Fruit fly (Drosophila melanogaster) whole organism, embryonic: Measurements from ENCODE around the gene CG32163.

ENCODE experiments used
- Bteb2 ChIP-seq: fragments of 200-800 bp; sonication (Bioruptor generic); optimal IDR thresholded peaks from 2 replicates; lab custom pipeline; 2016; ENCODE audit warnings: missing biosample characterization, missing genetic modification characterization
- CG1024 ChIP-seq: fragments of 200-800 bp; sonication (Bioruptor generic); IDR thresholded peaks from 2 replicates; pipeline ENCODE4 v1.3.6; 2022; ENCODE audit warnings: missing biosample characterization, missing genetic modification characterization
- CG10267 ChIP-seq: fragments of 200-800 bp; sonication (Bioruptor generic); optimal IDR thresholded peaks from 2 replicates; lab custom pipeline; 2018; ENCODE audit warnings: missing biosample characterization, mild to moderate bottlenecking, missing genetic modification characterization, moderate library complexity
- CG11504 ChIP-seq: fragments of 200-800 bp; sonication (Bioruptor generic); optimal IDR thresholded peaks from 3 replicates; lab custom pipeline; 2019; ENCODE audit warnings: missing biosample characterization, mild to moderate bottlenecking, missing genetic modification characterization, moderate library complexity
- CG14710 ChIP-seq: fragments of 200-800 bp; sonication (Bioruptor generic); optimal IDR thresholded peaks from 3 replicates; lab custom pipeline; 2019; ENCODE audit warnings: missing biosample characterization, mild to moderate bottlenecking, missing genetic modification characterization, moderate library complexity
- CG15073 ChIP-seq: fragments of 200-800 bp; sonication (Bioruptor generic); optimal IDR thresholded peaks from 2 replicates; lab custom pipeline; 2016; ENCODE audit warnings: missing biosample characterization, missing genetic modification characterization
- CG16813 ChIP-seq: fragments of 200-800 bp; sonication (Bioruptor generic); IDR thresholded peaks from 3 replicates; pipeline ENCODE4 v1.3.6; 2022; ENCODE audit warnings: missing biosample characterization, missing genetic modification characterization; ENCODE audit not compliant: partially characterized antibody
- CG17186 ChIP-seq: fragments of 200-800 bp; sonication (Bioruptor generic); optimal IDR thresholded peaks from 3 replicates; lab custom pipeline; 2017; ENCODE audit warnings: missing biosample characterization, missing genetic modification reagents, missing genetic modification characterization
- CG17612 ChIP-seq: fragments of 200-800 bp; sonication (Bioruptor generic); IDR thresholded peaks from 2 replicates; pipeline ENCODE4 v1.3.6; 2022; ENCODE audit warnings: missing biosample characterization, missing genetic modification characterization
- CG18011 ChIP-seq: fragments of 200-800 bp; sonication (Bioruptor generic); optimal IDR thresholded peaks from 2 replicates; lab custom pipeline; 2017; ENCODE audit warnings: missing biosample characterization, missing genetic modification characterization, mild to moderate bottlenecking, moderate library complexity, missing genotype
- CG18476 ChIP-seq: fragments of 200-800 bp; sonication (Bioruptor generic); optimal IDR thresholded peaks from 2 replicates; lab custom pipeline; 2016; ENCODE audit warnings: missing biosample characterization, mild to moderate bottlenecking, missing genetic modification characterization
- CG2116 ChIP-seq: fragments of 200-800 bp; sonication (Bioruptor generic); optimal IDR thresholded peaks from 3 replicates; lab custom pipeline; 2018; ENCODE audit warnings: missing biosample characterization, mild to moderate bottlenecking, missing genetic modification characterization
- CG2199 ChIP-seq: fragments of 200-800 bp; sonication (Bioruptor generic); IDR thresholded peaks from 3 replicates; pipeline ENCODE4 v1.3.6; 2022; ENCODE audit warnings: missing biosample characterization, missing genetic modification characterization
- CG30403 ChIP-seq: fragments of 200-800 bp; sonication (Bioruptor generic); optimal IDR thresholded peaks from 3 replicates; lab custom pipeline; 2016; ENCODE audit warnings: missing biosample characterization, missing genetic modification characterization
- CG3847 ChIP-seq: fragments of 200-800 bp; sonication (Bioruptor generic); IDR thresholded peaks from 2 replicates; pipeline ENCODE4 v1.3.6; 2022; ENCODE audit warnings: missing biosample characterization, missing genetic modification characterization
- CG6791 ChIP-seq: fragments of 200-800 bp; sonication (Bioruptor generic); IDR thresholded peaks from 3 replicates; pipeline ENCODE4 v1.3.6; 2022; ENCODE audit warnings: missing biosample characterization, missing genetic modification characterization; ENCODE audit not compliant: partially characterized antibody
- CG6854 ChIP-seq: fragments of 200-800 bp; sonication (Bioruptor generic); optimal IDR thresholded peaks from 3 replicates; lab custom pipeline; 2017; ENCODE audit warnings: missing biosample characterization, mild to moderate bottlenecking, missing genetic modification characterization
- CG8924 ChIP-seq: fragments of 200-800 bp; optimal IDR thresholded peaks from 3 replicates; lab custom pipeline; 2019; ENCODE audit warnings: missing biosample characterization, mild to moderate bottlenecking, missing genetic modification characterization, moderate library complexity
- CG9727 ChIP-seq: fragments of 200-800 bp; sonication (Bioruptor generic); optimal IDR thresholded peaks from 3 replicates; lab custom pipeline; 2017; ENCODE audit warnings: missing biosample characterization, mild to moderate bottlenecking, missing genetic modification characterization
- CHES-1-like ChIP-seq: fragments of 200-800 bp; sonication (Bioruptor generic); optimal IDR thresholded peaks from 2 replicates; lab custom pipeline; 2016; ENCODE audit warnings: missing biosample characterization, missing genetic modification characterization
- CrebB ChIP-seq: fragments of 200-800 bp; sonication (Bioruptor generic); optimal IDR thresholded peaks from 3 replicates; lab custom pipeline; 2018; ENCODE audit warnings: missing biosample characterization, mild to moderate bottlenecking, missing genetic modification characterization
- D ChIP-seq, 2 experiments: fragments of 200-800 bp in 1 of 2; fragments of >200 bp in 1 of 2; sonication (Bioruptor generic) in 1 of 2; optimal IDR thresholded peaks; 2 replicates in 1 of 2; 3 replicates in 1 of 2; lab custom pipeline; 2017; ENCODE audit warnings: mild to moderate bottlenecking in 1 of 2, missing biosample characterization in 1 of 2, missing genetic modification characterization in 1 of 2, missing genetic modification reagents in 1 of 2
- HLH4C ChIP-seq: fragments of 200-800 bp; sonication (Bioruptor generic); IDR thresholded peaks from 3 replicates; pipeline ENCODE4 v1.3.6; 2022; ENCODE audit warnings: missing biosample characterization, missing genetic modification characterization; ENCODE audit not compliant: partially characterized antibody
- Hsf ChIP-seq: fragments of 200-800 bp; sonication (Bioruptor generic); optimal IDR thresholded peaks from 3 replicates; lab custom pipeline; 2016; ENCODE audit warnings: missing biosample characterization, missing genetic modification characterization
- Lim3 ChIP-seq: fragments of 200-800 bp; sonication (Bioruptor generic); IDR thresholded peaks from 2 replicates; pipeline ENCODE4 v1.3.6; 2022; ENCODE audit warnings: missing biosample characterization, missing genetic modification characterization
- MESR4 ChIP-seq: fragments of 200-800 bp; sonication (Bioruptor generic); optimal IDR thresholded peaks from 2 replicates; lab custom pipeline; 2018; ENCODE audit warnings: missing biosample characterization, mild to moderate bottlenecking, missing genetic modification characterization, moderate library complexity
- Scr ChIP-seq: fragments of 200-800 bp; sonication (Bioruptor generic); IDR thresholded peaks from 2 replicates; pipeline ENCODE4 v1.3.6; 2022; ENCODE audit warnings: missing biosample characterization, missing genetic modification characterization; ENCODE audit not compliant: partially characterized antibody
- Sry-δ ChIP-seq: fragments of 200-800 bp; sonication (Bioruptor generic); optimal IDR thresholded peaks from 2 replicates; lab custom pipeline; 2016; ENCODE audit warnings: missing biosample characterization, missing genetic modification characterization
- Trl ChIP-seq, 3 experiments: fragments of >200 bp in 2 of 3; fragments of 200-800 bp in 1 of 3; sonication (Bioruptor generic) in 1 of 3; optimal IDR thresholded peaks; 2 replicates in 1 of 3; 3 replicates in 2 of 3; lab custom pipeline; 2016 to 2017; ENCODE audit warnings: missing biosample characterization in 1 of 3, missing genetic modification characterization in 1 of 3
- ab ChIP-seq: fragments of 200-800 bp; sonication (Bioruptor generic); optimal IDR thresholded peaks from 2 replicates; lab custom pipeline; 2016; ENCODE audit warnings: missing biosample characterization, missing genetic modification characterization
- amos ChIP-seq: fragments of 200-800 bp; sonication (Bioruptor generic); IDR thresholded peaks from 2 replicates; pipeline ENCODE4 v1.3.6; 2022; ENCODE audit warnings: missing biosample characterization, missing genetic modification characterization; ENCODE audit not compliant: partially characterized antibody
- bsh ChIP-seq, 2 experiments: fragments of 200-800 bp; sonication (Bioruptor generic); optimal IDR thresholded peaks; 2 replicates each; lab custom pipeline; 2017 to 2018; ENCODE audit warnings: mild to moderate bottlenecking in 2 of 2, missing biosample characterization in 2 of 2, missing genetic modification characterization in 2 of 2, moderate library complexity in 1 of 2
- cad ChIP-seq: fragments of >200 bp; optimal IDR thresholded peaks from 2 replicates; lab custom pipeline; 2017; ENCODE audit warnings: missing biosample characterization, missing genetic modification characterization
- chinmo ChIP-seq: fragments of 200-800 bp; sonication (Bioruptor generic); IDR thresholded peaks from 4 replicates; pipeline ENCODE4 v1.3.6; 2022; ENCODE audit warnings: missing biosample characterization, missing genetic modification characterization; ENCODE audit not compliant: partially characterized antibody
- dm ChIP-seq: fragments of 200-800 bp; sonication (Bioruptor generic); optimal IDR thresholded peaks from 3 replicates; lab custom pipeline; 2016; ENCODE audit warnings: missing biosample characterization, missing genetic modification characterization
- dpn ChIP-seq, 2 experiments: fragments of 200-800 bp; sonication (Bioruptor generic); optimal IDR thresholded peaks; 3 replicates each; lab custom pipeline; 2016; ENCODE audit warnings: missing biosample characterization in 2 of 2, missing genetic modification characterization in 2 of 2
- ftz-f1 ChIP-seq: fragments of 200-800 bp; sonication (Bioruptor generic); optimal IDR thresholded peaks from 2 replicates; lab custom pipeline; 2016; ENCODE audit warnings: missing biosample characterization, missing genetic modification characterization
- gro ChIP-seq: fragments of 200-800 bp; sonication (Bioruptor generic); optimal IDR thresholded peaks from 2 replicates; lab custom pipeline; 2016; ENCODE audit warnings: missing biosample characterization, missing genetic modification characterization
- lbe ChIP-seq: fragments of 200-800 bp; sonication (Bioruptor generic); optimal IDR thresholded peaks from 2 replicates; lab custom pipeline; 2016; ENCODE audit warnings: missing biosample characterization, mild to moderate bottlenecking, missing genetic modification characterization
- mld ChIP-seq: fragments of 200-800 bp; sonication (Bioruptor generic); IDR thresholded peaks from 3 replicates; pipeline ENCODE4 v1.3.6; 2022; ENCODE audit warnings: missing biosample characterization, missing genetic modification characterization; ENCODE audit not compliant: partially characterized antibody
- pho ChIP-seq: fragments of 200-800 bp; sonication (Bioruptor generic); optimal IDR thresholded peaks from 2 replicates; lab custom pipeline; 2016; ENCODE audit warnings: missing biosample characterization, missing genetic modification characterization
- phol ChIP-seq: fragments of 200-800 bp; sonication (Bioruptor generic); optimal IDR thresholded peaks from 3 replicates; lab custom pipeline; 2018; ENCODE audit warnings: missing biosample characterization, mild to moderate bottlenecking, missing genetic modification characterization, moderate library complexity
- sr ChIP-seq: fragments of 200-800 bp; sonication (Bioruptor generic); IDR thresholded peaks from 3 replicates; pipeline ENCODE4 v1.3.6; 2022; ENCODE audit warnings: missing biosample characterization, missing genetic modification characterization
- toy ChIP-seq: fragments of 200-800 bp; sonication (Bioruptor generic); IDR thresholded peaks from 2 replicates; pipeline ENCODE4 v1.3.6; 2022; ENCODE audit warnings: missing biosample characterization, missing genetic modification characterization
- trem ChIP-seq: fragments of 200-800 bp; optimal IDR thresholded peaks from 3 replicates; lab custom pipeline; 2019; ENCODE audit warnings: missing biosample characterization, mild to moderate bottlenecking, missing genetic modification characterization, moderate library complexity
- tup ChIP-seq: fragments of 200-800 bp; sonication (Bioruptor generic); optimal IDR thresholded peaks from 2 replicates; lab custom pipeline; 2016; ENCODE audit warnings: missing biosample characterization, mild to moderate bottlenecking, missing genetic modification characterization, moderate library complexity
- vvl ChIP-seq: fragments of 200-800 bp; sonication (Bioruptor generic); IDR thresholded peaks from 2 replicates; pipeline ENCODE4 v1.3.6; 2022; ENCODE audit warnings: missing biosample characterization, missing genetic modification characterization
- wek ChIP-seq: fragments of 200-800 bp; sonication (Bioruptor generic); optimal IDR thresholded peaks from 3 replicates; lab custom pipeline; 2018; ENCODE audit warnings: missing biosample characterization, mild to moderate bottlenecking, missing genetic modification characterization, moderate library complexity

CG32163 gene

dm6 chr3L:16574307-16574946, 12.5 kb upstream of the CG32163 start, which contains the start of gene mbf1 (continued):
- TF ChIP-seq CG11504, result peak; percentile 27
- TF ChIP-seq trem, result peak; percentile 84
- peak; percentile 59; the same call in 2 of the 3 replicates for TF ChIP-seq HLH4C
- TF ChIP-seq toy (GFP tag; lab: Robert Waterston, UW), result no peak
- no peak for TF ChIP-seq CG6854 (GFP tag; lab: Kevin White, UChicago)
- TF ChIP-seq CG18011, result peak; percentile 5
- TF ChIP-seq Trl (optimal IDR thresholded peaks at IDR 0.05; lab: Kevin White, UChicago), result no peak
- peak; percentile 21 for TF ChIP-seq Trl (GFP tag; optimal IDR thresholded peaks at IDR 0.05; lab: Kevin White, UChicago)
- TF ChIP-seq pho (GFP tag; lab: Kevin White, UChicago), result peak; percentile 37
- no peak for TF ChIP-seq CG9727 (GFP tag; lab: Kevin White, UChicago)
- no peak for TF ChIP-seq ftz-f1 (GFP tag; lab: Kevin White, UChicago)
- TF ChIP-seq ab (GFP tag; lab: Kevin White, UChicago), result no peak
- no peak for TF ChIP-seq Lim3
- TF ChIP-seq D (optimal IDR thresholded peaks at IDR 0.05; lab: Kevin White, UChicago), result no peak
- TF ChIP-seq D (GFP tag; optimal IDR thresholded peaks at IDR 0.05; lab: Kevin White, UChicago), result no peak
- TF ChIP-seq CG8924 (tag; lab: Kevin White, UChicago), result peak; percentile 52
- TF ChIP-seq CG15073 (GFP tag; lab: Kevin White, UChicago), result no peak
- 0 out of 2 replicates have a peak, but pooled peaks have one; percentile 34 for TF ChIP-seq vvl (GFP tag; lab: Robert Waterston, UW)
- TF ChIP-seq CG6791 (GFP tag; lab: Robert Waterston, UW), result no peak
- peak; percentile 19 for TF ChIP-seq dm
- TF ChIP-seq MESR4 (GFP tag; lab: Kevin White, UChicago), result peak; percentile 90
- TF ChIP-seq CG14710 (tag; lab: Kevin White, UChicago), result peak; percentile 78
- peak; percentile 51 for TF ChIP-seq CHES-1-like (GFP tag; lab: Kevin White, UChicago)
- TF ChIP-seq CG2116 (GFP tag; lab: Kevin White, UChicago), result peak; percentile 82
- TF ChIP-seq Bteb2, result peak; percentile 6
- peak; percentile 45; the same call in 1 of the 2 replicates for TF ChIP-seq CG3847 (GFP tag; lab: Robert Waterston, UW)
- no peak for TF ChIP-seq CG1024 (GFP tag; lab: Robert Waterston, UW)
- no peak for TF ChIP-seq tup (GFP tag; lab: Kevin White, UChicago)
- peak in 1 of 2 experiments; percentile 1 for TF ChIP-seq bsh (GFP tag; optimal IDR thresholded peaks at IDR 0.05; lab: Kevin White, UChicago)
- TF ChIP-seq amos (GFP tag; lab: Robert Waterston, UW), result peak; percentile 53; the same call in 1 of the 2 replicates
- TF ChIP-seq dpn (GFP tag; optimal IDR thresholded peaks at IDR 0.05; lab: Kevin White, UChicago), result peak in 1 of 2 experiments; percentile 4
- no peak for TF ChIP-seq CrebB (tag; lab: Kevin White, UChicago)
- peak; percentile 48 for TF ChIP-seq gro (GFP tag; lab: Kevin White, UChicago)
- TF ChIP-seq CG17186 (GFP tag; lab: Kevin White, UChicago), result peak; percentile 65
- no peak for TF ChIP-seq CG17612

dm6 chr3L:16580049-16580448, 6.9 kb upstream of the CG32163 start, which contains the start of gene nxf2:
Gene nxf2 (minus strand): TSS chr3L:16580306.
- peak; percentile 66 for TF ChIP-seq Scr (GFP tag; lab: Robert Waterston, UW)
- no peak for TF ChIP-seq chinmo (GFP tag; lab: Robert Waterston, UW)
- no peak for TF ChIP-seq CG30403
- no peak for TF ChIP-seq wek (GFP tag; lab: Kevin White, UChicago)
- TF ChIP-seq CG16813 (GFP tag; lab: Robert Waterston, UW), result peak; percentile 55; the same call in 2 of the 3 replicates
- peak; percentile 76 for TF ChIP-seq phol (tag; lab: Kevin White, UChicago)
- peak; percentile 10 for TF ChIP-seq lbe (GFP tag; lab: Kevin White, UChicago)
- no peak for TF ChIP-seq CG18476 (GFP tag; lab: Kevin White, UChicago)
- no peak for TF ChIP-seq CG18011
- TF ChIP-seq CG2199 (GFP tag; lab: Robert Waterston, UW), result 0 out of 3 replicates have a peak, but pooled peaks have one; percentile 41
- peak; percentile 76 for TF ChIP-seq CG10267 (tag; lab: Kevin White, UChicago)
- TF ChIP-seq Hsf (GFP tag; lab: Kevin White, UChicago), result no peak
- TF ChIP-seq sr (GFP tag; lab: Robert Waterston, UW), result no peak
- 0 out of 3 replicates have a peak, but pooled peaks have one; percentile 6 for TF ChIP-seq mld (GFP tag; lab: Robert Waterston, UW)
- peak; percentile 40 for TF ChIP-seq Sry-δ
- no peak for TF ChIP-seq cad (GFP tag; lab: Kevin White, UChicago)
